Worm (Caenorhabditis elegans) whole organism, young adult: Measurements from ENCODE around the gene pkg-2.

Source experiments
- C06A6.2 ChIP-seq: fragments of 200-800 bp; sonication (Bioruptor generic); conservative IDR thresholded peaks from 2 replicates; pipeline ENCODE4 v1.3.6; 2022; ENCODE audit warnings: missing genetic modification characterization, missing compliant biosample characterization
- C17E4.6 ChIP-seq: fragments of 200-800 bp; sonication (Bioruptor generic); IDR thresholded peaks from 2 replicates; pipeline ENCODE4 v1.3.6; 2022; ENCODE audit warnings: missing genetic modification reagents, missing genetic modification characterization, missing compliant biosample characterization
- F39B2.1 ChIP-seq: fragments of 200-800 bp; sonication (Bioruptor generic); IDR thresholded peaks from 2 replicates; pipeline ENCODE4 v1.3.6; 2022; ENCODE audit warnings: missing genetic modification reagents, missing genetic modification characterization, missing compliant biosample characterization
- F52B5.7 ChIP-seq: sonication (generic microtip); optimal IDR thresholded peaks from 2 replicates; lab custom pipeline; 2016; ENCODE audit warnings: mild to moderate bottlenecking, missing genetic modification characterization, missing compliant biosample characterization
- T26A5.8 ChIP-seq: sonication (generic microtip); optimal IDR thresholded peaks from 2 replicates; lab custom pipeline; 2016; ENCODE audit warnings: missing genetic modification characterization, missing compliant biosample characterization
- Y79H2A.3 ChIP-seq: fragments of 200-800 bp; sonication (Bioruptor generic); conservative IDR thresholded peaks from 2 replicates; pipeline ENCODE4 v1.3.6; 2022; ENCODE audit warnings: missing genetic modification reagents, missing genetic modification characterization, missing compliant biosample characterization
- aptf-2 ChIP-seq: fragments of 200-800 bp; sonication (Bioruptor generic); conservative IDR thresholded peaks from 2 replicates; pipeline ENCODE4 v1.3.6; 2022; ENCODE audit warnings: missing genetic modification reagents, missing genetic modification characterization, missing compliant biosample characterization
- athp-1 ChIP-seq: sonication (generic microtip); optimal IDR thresholded peaks from 2 replicates; lab custom pipeline; 2017; ENCODE audit warnings: mild to moderate bottlenecking, missing genetic modification characterization, missing compliant biosample characterization
- attf-3 ChIP-seq: fragments of 200-800 bp; sonication (Bioruptor generic); conservative IDR thresholded peaks from 2 replicates; pipeline ENCODE4 v1.3.6; 2022; ENCODE audit warnings: missing genetic modification reagents, missing genetic modification characterization, missing compliant biosample characterization
- attf-6 ChIP-seq: fragments of 200-800 bp; sonication (Bioruptor generic); IDR thresholded peaks from 2 replicates; pipeline ENCODE4 v1.3.6; 2022; ENCODE audit warnings: missing genetic modification reagents, missing genetic modification characterization, missing compliant biosample characterization
- bed-1 ChIP-seq: fragments of 200-800 bp; sonication (Bioruptor generic); IDR thresholded peaks from 2 replicates; pipeline ENCODE4 v1.3.6; 2022; ENCODE audit warnings: missing genetic modification reagents, missing genetic modification characterization, missing compliant biosample characterization
- cebp-1 ChIP-seq, 2 experiments: fragments of 200-800 bp in 1 of 2; sonication (Bioruptor generic) in 1 of 2; sonication (generic microtip) in 1 of 2; IDR thresholded peaks in 1 of 2; optimal IDR thresholded peaks in 1 of 2; 2 replicates each; pipeline versions ENCODE4 v1.3.6 to Lab custom; 2017 to 2022; ENCODE audit warnings: missing compliant biosample characterization in 2 of 2, missing genetic modification characterization in 2 of 2, mild to moderate bottlenecking in 1 of 2, missing genetic modification reagents in 1 of 2, moderate library complexity in 1 of 2
- cebp-2 ChIP-seq: fragments of 200-800 bp; sonication (Bioruptor generic); IDR thresholded peaks from 2 replicates; pipeline ENCODE4 v1.3.6; 2022; ENCODE audit warnings: missing genetic modification characterization, missing compliant biosample characterization
- ceh-100 ChIP-seq: fragments of 200-800 bp; sonication (Bioruptor generic); IDR thresholded peaks from 2 replicates; pipeline ENCODE4 v1.3.6; 2022; ENCODE audit warnings: missing genetic modification reagents, missing genetic modification characterization, missing compliant biosample characterization
- chd-7 ChIP-seq: sonication (generic microtip); optimal IDR thresholded peaks from 2 replicates; lab custom pipeline; 2016; ENCODE audit warnings: mild to moderate bottlenecking, missing genetic modification characterization, moderate library complexity, missing compliant biosample characterization
- die-1 ChIP-seq: sonication (generic microtip); optimal IDR thresholded peaks from 2 replicates; lab custom pipeline; 2016; ENCODE audit warnings: missing genotype, mild to moderate bottlenecking, missing genetic modification characterization, missing compliant biosample characterization
- efl-1 ChIP-seq: fragments of 150-350 bp; optimal IDR thresholded peaks from 2 replicates; lab custom pipeline; 2014; ENCODE audit warnings: missing biosample characterization, missing genetic modification reagents, missing genetic modification characterization
- egl-18 ChIP-seq: fragments of 200-800 bp; sonication (Bioruptor generic); IDR thresholded peaks from 2 replicates; pipeline ENCODE4 v1.3.6; 2022; ENCODE audit warnings: missing genetic modification reagents, missing genetic modification characterization, missing compliant biosample characterization
- egl-44 ChIP-seq: fragments of 200-800 bp; sonication (Bioruptor generic); IDR thresholded peaks from 2 replicates; pipeline ENCODE4 v1.3.6; 2022; ENCODE audit warnings: missing genetic modification reagents, missing genetic modification characterization, missing compliant biosample characterization
- hmg-20 ChIP-seq: fragments of 200-800 bp; sonication (Bioruptor generic); IDR thresholded peaks from 2 replicates; pipeline ENCODE4 v1.3.6; 2022; ENCODE audit warnings: missing genetic modification reagents, missing genetic modification characterization, missing compliant biosample characterization
- hrde-1 ChIP-seq: sonication (generic microtip); optimal IDR thresholded peaks from 2 replicates; lab custom pipeline; 2016; ENCODE audit warnings: missing genetic modification characterization, mild to moderate bottlenecking, missing compliant biosample characterization, moderate library complexity, missing genotype, missing genetic modification reagents, borderline replicate concordance
- let-526 ChIP-seq: fragments of 200-800 bp; sonication (Bioruptor generic); IDR thresholded peaks from 2 replicates; pipeline ENCODE4 v1.3.6; 2022; ENCODE audit warnings: missing genetic modification reagents, missing genetic modification characterization, missing compliant biosample characterization
- lin-26 ChIP-seq: fragments of 200-800 bp; sonication (Bioruptor generic); IDR thresholded peaks from 2 replicates; pipeline ENCODE4 v1.3.6; 2022; ENCODE audit warnings: missing genetic modification reagents, missing genetic modification characterization, missing compliant biosample characterization
- madf-8 ChIP-seq: fragments of 200-800 bp; sonication (Bioruptor generic); conservative IDR thresholded peaks from 2 replicates; pipeline ENCODE4 v1.3.6; 2022; ENCODE audit warnings: missing genetic modification reagents, missing genetic modification characterization, missing compliant biosample characterization
- mes-4 ChIP-seq: sonication (generic microtip); optimal IDR thresholded peaks from 2 replicates; lab custom pipeline; 2016; ENCODE audit warnings: missing genotype, missing genetic modification characterization, missing compliant biosample characterization
- nfya-1 ChIP-seq: sonication (generic microtip); optimal IDR thresholded peaks from 2 replicates; lab custom pipeline; 2017; ENCODE audit warnings: antibody characterized with exemption, missing compliant biosample characterization, missing genetic modification characterization, borderline replicate concordance; ENCODE audit not compliant: insufficient read depth
- repo-1 ChIP-seq: sonication (generic microtip); optimal IDR thresholded peaks from 2 replicates; lab custom pipeline; 2017; ENCODE audit warnings: mild to moderate bottlenecking, missing genetic modification characterization, missing compliant biosample characterization
- rpc-1 ChIP-seq, 2 experiments: fragments of 150-350 bp in 1 of 2; sonication (generic microtip) in 1 of 2; optimal IDR thresholded peaks; 2 replicates each; lab custom pipeline; 2014 to 2018; ENCODE audit warnings: missing biosample characterization in 1 of 2, missing genetic modification characterization in 1 of 2, missing genetic modification reagents in 1 of 2, missing genotype in 1 of 2
- sdz-38 ChIP-seq: sonication (generic microtip); optimal IDR thresholded peaks from 2 replicates; lab custom pipeline; 2016; ENCODE audit warnings: missing genotype, missing genetic modification characterization, missing compliant biosample characterization
- sea-2 ChIP-seq: fragments of 200-800 bp; sonication (Bioruptor generic); IDR thresholded peaks from 2 replicates; pipeline ENCODE4 v1.3.6; 2022; ENCODE audit warnings: missing genetic modification characterization, missing compliant biosample characterization
- snpc-1.3 ChIP-seq: sonication (generic microtip); optimal IDR thresholded peaks from 2 replicates; lab custom pipeline; 2017; ENCODE audit warnings: missing genetic modification characterization, mild to moderate bottlenecking, missing compliant biosample characterization, antibody characterized with exemption, moderate library complexity, missing genotype, missing genetic modification reagents; ENCODE audit not compliant: insufficient read depth
- snpc-3.4 ChIP-seq: sonication (generic microtip); optimal IDR thresholded peaks from 2 replicates; lab custom pipeline; 2017; ENCODE audit warnings: missing genetic modification characterization, mild to moderate bottlenecking, missing compliant biosample characterization, antibody characterized with exemption, moderate library complexity, missing genotype, missing genetic modification reagents
- somi-1 ChIP-seq: fragments of 200-800 bp; sonication (Bioruptor generic); optimal IDR thresholded peaks from 2 replicates; lab custom pipeline; 2018; ENCODE audit warnings: mild to moderate bottlenecking, missing genetic modification characterization, missing compliant biosample characterization
- tbp1 ChIP-seq: fragments of 200-800 bp; sonication (Bioruptor generic); optimal IDR thresholded peaks from 2 replicates; lab custom pipeline; 2018; ENCODE audit warnings: mild to moderate bottlenecking, missing genetic modification characterization, missing compliant biosample characterization
- unc-130 ChIP-seq: sonication (generic microtip); optimal IDR thresholded peaks from 2 replicates; lab custom pipeline; 2016; ENCODE audit warnings: missing genetic modification reagents, missing genetic modification characterization, missing compliant biosample characterization
- xnd-1 ChIP-seq: sonication (generic microtip); optimal IDR thresholded peaks from 2 replicates; lab custom pipeline; 2016; ENCODE audit warnings: missing genotype, missing genetic modification reagents, missing genetic modification characterization, missing compliant biosample characterization
- ztf-22 ChIP-seq: fragments of 200-800 bp; sonication (Bioruptor generic); optimal IDR thresholded peaks from 2 replicates; lab custom pipeline; 2018; ENCODE audit warnings: mild to moderate bottlenecking, missing genetic modification characterization, moderate library complexity, missing compliant biosample characterization

Gene pkg-2

ce11 chrIV:8513619-8514018 lies 7.1 kb upstream of the pkg-2 start, which contains the start of gene cks-1 (continued):
- no peak for TF ChIP-seq ceh-100
- TF ChIP-seq F39B2.1 (GFP tag; lab: Robert Waterston, UW), result no peak

- TF ChIP-seq ztf-22 (GFP tag; lab: Kevin White, UChicago), result no peak
- TF ChIP-seq Y79H2A.3, result peak; percentile 77; the same call in 1 of the 2 replicates
- peak; percentile 15 for TF ChIP-seq unc-130 (GFP tag; lab: Kevin White, UChicago)
- TF ChIP-seq efl-1 (GFP tag; lab: Kevin White, UChicago), result no peak
- peak; percentile 28 for TF ChIP-seq snpc-3.4 (tag; lab: Kevin White, UChicago)
- TF ChIP-seq egl-18 (GFP tag; lab: Robert Waterston, UW), result no peak
- peak; percentile 42 for TF ChIP-seq repo-1
- no peak for TF ChIP-seq egl-44
- no peak for TF ChIP-seq somi-1 (GFP tag; lab: Kevin White, UChicago)
- no peak for TF ChIP-seq attf-6 (GFP tag; lab: Robert Waterston, UW)
- TF ChIP-seq bed-1 (GFP tag; lab: Robert Waterston, UW), result no peak
- TF ChIP-seq athp-1 (tag; lab: Kevin White, UChicago), result peak; percentile 4
- TF ChIP-seq mes-4 (tag; lab: Kevin White, UChicago), result no peak
- TF ChIP-seq lin-26 (GFP tag; lab: Robert Waterston, UW), result 0 out of 2 replicates have a peak, but pooled peaks have one; percentile 35
- TF ChIP-seq hrde-1 (tag; lab: Kevin White, UChicago), result peak; percentile 87
- no peak for TF ChIP-seq snpc-1.3 (tag; lab: Kevin White, UChicago)
These were observed 6.1 kb upstream of the pkg-2 start for ce11 chrIV:8514546-8514945.

ce11 chrIV:8519949-8520348 lies 745 bp upstream of the pkg-2 start:
- TF ChIP-seq xnd-1 (tag; lab: Kevin White, UChicago) (no peak), C06A6.2 (no peak), die-1 (no peak), hmg-20 (GFP tag; lab: Robert Waterston, UW) (no peak), athp-1 (tag; lab: Kevin White, UChicago) (no peak), cebp-2 (GFP tag; lab: Robert Waterston, UW) (no peak), F52B5.7 (tag; lab: Kevin White, UChicago) (no peak)

ce11 chrIV:8523981-8524380 lies 3.3 kb downstream of the pkg-2 start:
- no peak for TF ChIP-seq T26A5.8 (tag; lab: Kevin White, UChicago)
- no peak for TF ChIP-seq cebp-2 (GFP tag; lab: Robert Waterston, UW)
- TF ChIP-seq tbp1 (GFP tag; lab: Kevin White, UChicago), result no peak
- no peak for TF ChIP-seq C17E4.6 (GFP tag; lab: Robert Waterston, UW)
- no peak for TF ChIP-seq madf-8 (GFP tag; lab: Robert Waterston, UW)
- no peak for TF ChIP-seq sea-2 (GFP tag; lab: Robert Waterston, UW)
- TF ChIP-seq rpc-1 (optimal IDR thresholded peaks at IDR 0.05; lab: Kevin White, UChicago), result no peak
- TF ChIP-seq rpc-1 (tag; optimal IDR thresholded peaks at IDR 0.05; lab: Kevin White, UChicago), result no peak
- no peak for TF ChIP-seq bed-1 (GFP tag; lab: Robert Waterston, UW)
- no peak for TF ChIP-seq attf-6 (GFP tag; lab: Robert Waterston, UW)
- TF ChIP-seq nfya-1, result no peak
- TF ChIP-seq let-526 (GFP tag; lab: Robert Waterston, UW), result no peak
- TF ChIP-seq cebp-1 (GFP tag; IDR thresholded peaks at IDR 0.05; lab: Robert Waterston, UW), result no peak
- no peak for TF ChIP-seq cebp-1 (tag; optimal IDR thresholded peaks at IDR 0.05; lab: Kevin White, UChicago)
- no peak for TF ChIP-seq chd-7 (tag; lab: Kevin White, UChicago)
- no peak for TF ChIP-seq xnd-1 (tag; lab: Kevin White, UChicago)
- TF ChIP-seq Y79H2A.3, result no peak
- TF ChIP-seq sdz-38 (tag; lab: Kevin White, UChicago), result no peak
- no peak for TF ChIP-seq aptf-2 (GFP tag; lab: Robert Waterston, UW)
- TF ChIP-seq attf-3 (GFP tag; lab: Robert Waterston, UW), result no peak
